Worm (Caenorhabditis elegans): ENCODE results near the gene nid-1.
A peak's percentile ranks its signal among the peaks of the same experiment; 100 is the strongest.

The nid-1 gene

ce11 chrV:12928929-12929532 lies 19.1 kb downstream of the nid-1 start, which contains the start of gene T16G1.2:
T16G1.2 (plus strand) TSS chrV:12929482.
- TF ChIP-seq nhr-11 (tag; optimal IDR thresholded peaks at IDR 0.05) = no peak
- peak; percentile 8 for TF ChIP-seq nhr-25 (tag; optimal IDR thresholded peaks at IDR 0.05)
- no peak for TF ChIP-seq elt-1 (tag; optimal IDR thresholded peaks at IDR 0.05)

DNA sequence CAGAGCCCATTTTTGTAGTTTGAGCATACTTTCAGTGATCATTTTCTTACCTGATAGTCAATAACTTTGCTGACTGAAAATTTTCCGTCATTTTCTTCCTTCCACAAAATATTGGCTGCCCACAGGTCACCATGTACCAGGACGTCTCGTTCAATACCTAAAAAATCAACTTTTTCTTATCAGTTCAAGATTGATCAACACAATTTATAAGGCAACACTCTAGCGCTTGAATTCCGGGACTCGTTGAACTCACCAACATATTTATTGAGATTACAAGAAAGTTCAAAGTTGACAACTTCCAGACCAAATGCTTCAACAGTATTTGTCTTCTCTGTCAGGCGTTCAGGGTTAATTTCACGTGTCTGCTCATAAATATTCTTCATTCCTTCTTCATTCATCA lies 23.7 kb downstream of the nid-1 start:
- peak; percentile 65 for TF ChIP-seq elt-2 (tag; optimal IDR thresholded peaks at IDR 0.05)
- TF ChIP-seq zag-1 (tag; optimal IDR thresholded peaks at IDR 0.05) = no peak
- TF ChIP-seq pqm-1 (tag; optimal IDR thresholded peaks at IDR 0.05) = peak; percentile 75

ce11 chrV:12934976-12935375 lies 25.1 kb downstream of the nid-1 start, which contains the start of gene T16G1.7:
T16G1.7 (minus strand) TSS chrV:12935112.
- TF ChIP-seq daf-12 (tag; optimal IDR thresholded peaks at IDR 0.05) (no peak), nhr-12 (tag; optimal IDR thresholded peaks at IDR 0.05) (no peak), elt-3 (tag; optimal IDR thresholded peaks at IDR 0.05) (no peak), R02D3.7 (tag; optimal IDR thresholded peaks at IDR 0.05) (no peak), nhr-25 (tag; optimal IDR thresholded peaks at IDR 0.05) (no peak), snpc-4 (tag; optimal IDR thresholded peaks at IDR 0.05) (no peak), hmg-11 (tag; optimal IDR thresholded peaks at IDR 0.05) (no peak), pha-4 (tag; optimal IDR thresholded peaks at IDR 0.05) (peak; percentile 49), mml-1 (tag; optimal IDR thresholded peaks at IDR 0.05) (no peak), fkh-2 (tag; optimal IDR thresholded peaks at IDR 0.05) (no peak), mdl-1 (tag; optimal IDR thresholded peaks at IDR 0.05) (no peak), elt-1 (tag; optimal IDR thresholded peaks at IDR 0.05) (no peak), nhr-67 (tag; optimal IDR thresholded peaks at IDR 0.05) (no peak), egl-27 (tag; optimal IDR thresholded peaks at IDR 0.05) (no peak), nhr-237 (tag; optimal IDR thresholded peaks at IDR 0.05) (no peak), ceh-28 (tag; optimal IDR thresholded peaks at IDR 0.05) (no peak), unc-39 (tag; optimal IDR thresholded peaks at IDR 0.05) (no peak), tbx-2 (tag; optimal IDR thresholded peaks at IDR 0.05) (no peak), ama-1 (optimal IDR thresholded peaks at IDR 0.05) (no peak), jun-1 (tag; optimal IDR thresholded peaks at IDR 0.05) (peak; percentile 55), nhr-11 (tag; optimal IDR thresholded peaks at IDR 0.05) (no peak), unc-62 (GFP tag; optimal IDR thresholded peaks at IDR 0.05) (no peak), ceh-16 (tag; optimal IDR thresholded peaks at IDR 0.05) (no peak), ceh-9 (tag; optimal IDR thresholded peaks at IDR 0.05) (no peak), lsy-12 (tag; optimal IDR thresholded peaks at IDR 0.05) (no peak), nhr-43 (tag; optimal IDR thresholded peaks at IDR 0.05; ENCODE audit: poor library complexity, severe bottlenecking) (no peak), nhr-76 (tag; optimal IDR thresholded peaks at IDR 0.05) (no peak), fkh-10 (GFP tag; optimal IDR thresholded peaks at IDR 0.05) (no peak), elt-2 (tag; optimal IDR thresholded peaks at IDR 0.05) (peak; percentile 91), zag-1 (tag; optimal IDR thresholded peaks at IDR 0.05) (no peak), nhr-28 (tag; optimal IDR thresholded peaks at IDR 0.05) (no peak), pqm-1 (tag; optimal IDR thresholded peaks at IDR 0.05) (peak; percentile 89), nfya-1 (tag; optimal IDR thresholded peaks at IDR 0.05; ENCODE audit: insufficient read depth) (no peak)

ce11 chrV:12937098-12937497 lies 27.2 kb downstream of the nid-1 start, which contains the start of gene T16G1.6:
T16G1.6 (minus strand) TSS chrV:12937174.
- TF ChIP-seq pqm-1 (tag; optimal IDR thresholded peaks at IDR 0.05) (peak; percentile 90), elt-2 (tag; optimal IDR thresholded peaks at IDR 0.05) (peak; percentile 91), elt-3 (tag; optimal IDR thresholded peaks at IDR 0.05) (no peak)

DNA sequence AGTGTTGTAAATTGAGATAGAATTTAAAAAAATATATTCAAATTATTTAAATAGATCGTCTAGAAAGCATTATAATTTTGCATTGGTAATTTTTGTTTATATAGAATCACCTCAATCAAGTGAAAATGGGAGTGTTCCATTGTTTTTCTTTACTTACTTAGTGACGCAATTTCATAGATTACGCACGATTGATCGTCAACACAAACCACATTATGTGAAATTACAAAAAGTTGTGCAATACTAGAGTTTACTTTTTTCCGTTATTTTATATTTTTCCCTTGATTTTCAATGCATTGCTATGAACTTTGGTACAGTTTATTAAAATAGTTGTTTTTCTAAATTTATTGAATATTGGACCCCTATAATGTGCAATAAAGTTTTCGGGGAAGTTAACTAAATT lies 29.5 kb downstream of the nid-1 start, which contains the start of gene T16G1.5:
T16G1.5 (minus strand) TSS at position 119 of the 400 bp plus-strand sequence.
- TF ChIP-seq unc-39 (tag; optimal IDR thresholded peaks at IDR 0.05) (no peak), elt-2 (tag; optimal IDR thresholded peaks at IDR 0.05) (peak; percentile 25)
